Worm (Caenorhabditis elegans) whole organism, late embryonic: ENCODE data around the gene B0416.10.

Source experiments
- ceh-14 ChIP-seq: sonication (generic microtip); optimal IDR thresholded peaks from 2 replicates; lab custom pipeline; 2016; ENCODE audit warnings: missing genotype, missing genetic modification characterization, missing compliant biosample characterization
- dve-1 ChIP-seq: sonication (generic microtip); optimal IDR thresholded peaks from 2 replicates; lab custom pipeline; 2017; ENCODE audit warnings: antibody characterized with exemption, mild to moderate bottlenecking, missing genetic modification characterization, missing compliant biosample characterization
- elt-2 ChIP-seq: sonication (generic microtip); optimal IDR thresholded peaks from 2 replicates; lab custom pipeline; 2016; ENCODE audit warnings: missing genetic modification reagents, missing genetic modification characterization, missing compliant biosample characterization
- elt-4 ChIP-seq: sonication (generic microtip); optimal IDR thresholded peaks from 2 replicates; lab custom pipeline; 2016; ENCODE audit warnings: missing genetic modification characterization, missing compliant biosample characterization
- hlh-13 ChIP-seq: fragments of 200-800 bp; sonication (Bioruptor generic); optimal IDR thresholded peaks from 2 replicates; lab custom pipeline; 2018; ENCODE audit warnings: mild to moderate bottlenecking, missing genetic modification characterization, missing compliant biosample characterization
- pat-9 ChIP-seq: fragments of 200-800 bp; sonication (Bioruptor generic); optimal IDR thresholded peaks from 2 replicates; lab custom pipeline; 2018; ENCODE audit warnings: mild to moderate bottlenecking, missing genetic modification characterization, moderate library complexity, missing compliant biosample characterization

ce11 chrX:9233805-9234204, 40.7 kb downstream of the B0416.10 start:
- TF ChIP-seq elt-4 (tag; lab: Kevin White, UChicago) (peak; percentile 63), dve-1 (no peak), ceh-14 (tag; lab: Kevin White, UChicago) (no peak), hlh-13 (GFP tag; lab: Kevin White, UChicago) (no peak), pat-9 (no peak), elt-2 (tag; lab: Kevin White, UChicago) (no peak)
